1 fruit fly cellular context compared by ENCODE assay signal in genomic region chr3R:13816375-13816711, dm6.
TF ChIP-seq lines count a peak whose summit lies in the region.

No protein-coding gene starts in this region.

TF ChIP-seq in whole organism, prepupa, 60 proteins besides CTCF, POLR2A, EP300 and RAD21 (continued from another document):
- peak; percentile 17 for TF ChIP-seq vri (GFP tag; optimal IDR thresholded peaks at IDR 0.05; lab: Kevin White, UChicago)
- TF ChIP-seq Sox15 (GFP tag; optimal IDR thresholded peaks at IDR 0.05; lab: Kevin White, UChicago): no peak
- peak; percentile 3 for TF ChIP-seq cyc (GFP tag; optimal IDR thresholded peaks at IDR 0.05; lab: Kevin White, UChicago)
- TF ChIP-seq achi (GFP tag; optimal IDR thresholded peaks at IDR 0.05; lab: Kevin White, UChicago): peak; percentile 40
- peak; percentile 12 for TF ChIP-seq Met (GFP tag; optimal IDR thresholded peaks at IDR 0.05; lab: Kevin White, UChicago)
- peak; percentile 27 for TF ChIP-seq fkh (GFP tag; optimal IDR thresholded peaks at IDR 0.05; lab: Kevin White, UChicago)
- peak; percentile 82 for TF ChIP-seq Eip78C (GFP tag; lab: Kevin White, UChicago)
- TF ChIP-seq dsx (GFP tag; optimal IDR thresholded peaks at IDR 0.05; lab: Kevin White, UChicago; ENCODE audit: poor library complexity, severe bottlenecking): peak; percentile 4
- peak; percentile 43 for TF ChIP-seq CG8632 (GFP tag; optimal IDR thresholded peaks at IDR 0.05; lab: Kevin White, UChicago)
- peak; percentile 18 for TF ChIP-seq CG10669 (GFP tag; optimal IDR thresholded peaks at IDR 0.05; lab: Kevin White, UChicago)
- peak; percentile 4 for TF ChIP-seq CG6276 (GFP tag; optimal IDR thresholded peaks at IDR 0.05; lab: Kevin White, UChicago)
- no peak for TF ChIP-seq fd85E (GFP tag; optimal IDR thresholded peaks at IDR 0.05; lab: Kevin White, UChicago)
- no peak for TF ChIP-seq Lpt (GFP tag; optimal IDR thresholded peaks at IDR 0.05; lab: Kevin White, UChicago)
- no peak for TF ChIP-seq CG10631 (GFP tag; optimal IDR thresholded peaks at IDR 0.05; lab: Kevin White, UChicago)
- TF ChIP-seq Gug (GFP tag; IDR thresholded peaks at IDR 0.05; lab: Robert Waterston, UW): no peak
- TF ChIP-seq Ets21C (GFP tag; optimal IDR thresholded peaks at IDR 0.05; lab: Kevin White, UChicago): no peak
- TF ChIP-seq CG15336 (GFP tag; IDR thresholded peaks at IDR 0.05; lab: Robert Waterston, UW): no peak; the same call in 1 of the 2 replicates
- TF ChIP-seq CG4318 (GFP tag; optimal IDR thresholded peaks at IDR 0.05; lab: Kevin White, UChicago): no peak
- TF ChIP-seq CG1621 (tag; optimal IDR thresholded peaks at IDR 0.05; lab: Kevin White, UChicago): no peak
- TF ChIP-seq CG32006 (GFP tag; optimal IDR thresholded peaks at IDR 0.05; lab: Kevin White, UChicago): no peak
- TF ChIP-seq eg (GFP tag; IDR thresholded peaks at IDR 0.05; lab: Robert Waterston, UW): peak; percentile 73
- TF ChIP-seq spab (GFP tag; optimal IDR thresholded peaks at IDR 0.05; lab: Kevin White, UChicago): peak; percentile 8
- peak; percentile 41 for TF ChIP-seq pdm3 (GFP tag; optimal IDR thresholded peaks at IDR 0.05; lab: Kevin White, UChicago)
- peak; percentile 73 for TF ChIP-seq Eip75B (GFP tag; optimal IDR thresholded peaks at IDR 0.05; lab: Kevin White, UChicago)
- TF ChIP-seq CG6808 (GFP tag; optimal IDR thresholded peaks at IDR 0.05; lab: Kevin White, UChicago): peak; percentile 36
- no peak for TF ChIP-seq salr (GFP tag; optimal IDR thresholded peaks at IDR 0.05; lab: Kevin White, UChicago)
